Worm (Caenorhabditis elegans) whole organism, young adult: ENCODE data around the gene C06E2.5.

Experiments used
- B0019.2 ChIP-seq: fragments of 200-800 bp; sonication (Bioruptor generic); conservative IDR thresholded peaks from 2 replicates; pipeline ENCODE4 v1.3.6; 2022; ENCODE audit warnings: missing genetic modification reagents, missing genetic modification characterization, missing compliant biosample characterization
- B0261.1 ChIP-seq: sonication (generic microtip); optimal IDR thresholded peaks from 2 replicates; lab custom pipeline; 2016; ENCODE audit warnings: mild to moderate bottlenecking, missing genetic modification characterization, moderate library complexity, missing compliant biosample characterization
- B0336.3 ChIP-seq: fragments of 200-800 bp; sonication (Bioruptor generic); IDR thresholded peaks from 2 replicates; pipeline ENCODE4 v1.3.6; 2022; ENCODE audit warnings: missing genetic modification characterization, missing compliant biosample characterization
- D2030.7 ChIP-seq: fragments of 200-800 bp; sonication (Bioruptor generic); IDR thresholded peaks from 2 replicates; pipeline ENCODE4 v1.3.6; 2022; ENCODE audit warnings: missing genetic modification reagents, missing genetic modification characterization, missing compliant biosample characterization
- F23B12.7 ChIP-seq: sonication (generic microtip); optimal IDR thresholded peaks from 2 replicates; lab custom pipeline; 2017; ENCODE audit warnings: missing genetic modification characterization, mild to moderate bottlenecking, missing compliant biosample characterization, antibody characterized with exemption, moderate library complexity; ENCODE audit not compliant: insufficient read depth
- F39B2.1 ChIP-seq: fragments of 200-800 bp; sonication (Bioruptor generic); IDR thresholded peaks from 2 replicates; pipeline ENCODE4 v1.3.6; 2022; ENCODE audit warnings: missing genetic modification reagents, missing genetic modification characterization, missing compliant biosample characterization
- F49E8.2 ChIP-seq: sonication (generic microtip); optimal IDR thresholded peaks from 3 replicates; lab custom pipeline; 2017; ENCODE audit warnings: missing genetic modification characterization, mild to moderate bottlenecking, missing compliant biosample characterization, antibody characterized with exemption, moderate library complexity; ENCODE audit not compliant: insufficient read depth
- K11D2.4 ChIP-seq: fragments of 200-800 bp; sonication (Bioruptor generic); IDR thresholded peaks from 2 replicates; pipeline ENCODE4 v1.3.6; 2022; ENCODE audit warnings: missing genetic modification reagents, missing genetic modification characterization, missing compliant biosample characterization
- Y79H2A.3 ChIP-seq: fragments of 200-800 bp; sonication (Bioruptor generic); conservative IDR thresholded peaks from 2 replicates; pipeline ENCODE4 v1.3.6; 2022; ENCODE audit warnings: missing genetic modification reagents, missing genetic modification characterization, missing compliant biosample characterization
- ZK185.1 ChIP-seq: sonication (generic microtip); optimal IDR thresholded peaks from 2 replicates; lab custom pipeline; 2016; ENCODE audit warnings: mild to moderate bottlenecking, missing genetic modification characterization, missing compliant biosample characterization; ENCODE audit not compliant: poor library complexity, severe bottlenecking
- ama-1 ChIP-seq, 3 experiments: fragments of 150-350 bp in 1 of 3; sonication (generic microtip) in 2 of 3; optimal IDR thresholded peaks; 2 replicates each; lab custom pipeline; 2014 to 2018; ENCODE audit warnings: missing biosample characterization in 2 of 3, missing genetic modification characterization in 2 of 3, missing genetic modification reagents in 2 of 3
- atf-7 ChIP-seq: sonication (generic microtip); optimal IDR thresholded peaks from 2 replicates; lab custom pipeline; 2017; ENCODE audit warnings: mild to moderate bottlenecking, missing genetic modification characterization, missing compliant biosample characterization
- ceh-27 ChIP-seq: fragments of 200-800 bp; sonication (Bioruptor generic); optimal IDR thresholded peaks from 2 replicates; lab custom pipeline; 2018; ENCODE audit warnings: mild to moderate bottlenecking, missing genetic modification characterization, moderate library complexity, missing compliant biosample characterization
- die-1 ChIP-seq: sonication (generic microtip); optimal IDR thresholded peaks from 2 replicates; lab custom pipeline; 2016; ENCODE audit warnings: missing genotype, mild to moderate bottlenecking, missing genetic modification characterization, missing compliant biosample characterization
- dox-1 ChIP-seq: fragments of 200-800 bp; sonication (Bioruptor generic); IDR thresholded peaks from 2 replicates; pipeline ENCODE4 v1.3.6; 2022; ENCODE audit warnings: missing genetic modification reagents, missing genetic modification characterization, missing compliant biosample characterization
- egl-18 ChIP-seq: fragments of 200-800 bp; sonication (Bioruptor generic); IDR thresholded peaks from 2 replicates; pipeline ENCODE4 v1.3.6; 2022; ENCODE audit warnings: missing genetic modification reagents, missing genetic modification characterization, missing compliant biosample characterization
- ekl-4 ChIP-seq: fragments of 200-800 bp; sonication (Bioruptor generic); IDR thresholded peaks from 2 replicates; pipeline ENCODE4 v1.3.6; 2022; ENCODE audit warnings: missing genetic modification reagents, missing genetic modification characterization, missing compliant biosample characterization
- him-1 ChIP-seq: sonication (generic microtip); optimal IDR thresholded peaks from 2 replicates; lab custom pipeline; 2016; ENCODE audit warnings: missing genotype, missing genetic modification reagents, missing genetic modification characterization, missing compliant biosample characterization
- hmg-1.2 ChIP-seq: fragments of 200-800 bp; sonication (Bioruptor generic); IDR thresholded peaks from 2 replicates; pipeline ENCODE4 v1.3.6; 2022; ENCODE audit warnings: missing genetic modification reagents, missing genetic modification characterization, missing compliant biosample characterization
- hmg-20 ChIP-seq: fragments of 200-800 bp; sonication (Bioruptor generic); IDR thresholded peaks from 2 replicates; pipeline ENCODE4 v1.3.6; 2022; ENCODE audit warnings: missing genetic modification reagents, missing genetic modification characterization, missing compliant biosample characterization
- let-607 ChIP-seq, 2 experiments: fragments of 200-800 bp in 1 of 2; sonication (Bioruptor generic) in 1 of 2; sonication (generic microtip) in 1 of 2; optimal IDR thresholded peaks; 2 replicates each; lab custom pipeline; 2016 to 2018; ENCODE audit warnings: mild to moderate bottlenecking in 2 of 2, missing compliant biosample characterization in 2 of 2, missing genetic modification characterization in 2 of 2, moderate library complexity in 2 of 2, missing genotype in 1 of 2
- lin-26 ChIP-seq: fragments of 200-800 bp; sonication (Bioruptor generic); IDR thresholded peaks from 2 replicates; pipeline ENCODE4 v1.3.6; 2022; ENCODE audit warnings: missing genetic modification reagents, missing genetic modification characterization, missing compliant biosample characterization
- lin-40 ChIP-seq: sonication (generic microtip); optimal IDR thresholded peaks from 2 replicates; lab custom pipeline; 2016; ENCODE audit warnings: missing genetic modification characterization, mild to moderate bottlenecking, missing compliant biosample characterization, missing genotype, missing genetic modification reagents
- lir-1 ChIP-seq: fragments of 200-800 bp; sonication (Bioruptor generic); conservative IDR thresholded peaks from 2 replicates; pipeline ENCODE4 v1.3.6; 2022; ENCODE audit warnings: missing genetic modification reagents, missing genetic modification characterization, missing compliant biosample characterization
- madf-3 ChIP-seq: fragments of 200-800 bp; sonication (Bioruptor generic); IDR thresholded peaks from 2 replicates; pipeline ENCODE4 v1.3.6; 2022; ENCODE audit warnings: missing genetic modification reagents, missing genetic modification characterization, missing compliant biosample characterization
- mcd-1 ChIP-seq: fragments of 200-800 bp; sonication (Bioruptor generic); IDR thresholded peaks from 2 replicates; pipeline ENCODE4 v1.3.6; 2022; ENCODE audit warnings: missing genetic modification reagents, missing genetic modification characterization, missing compliant biosample characterization
- mxl-1 ChIP-seq: sonication (generic microtip); optimal IDR thresholded peaks from 2 replicates; lab custom pipeline; 2016; ENCODE audit warnings: missing genetic modification characterization, missing compliant biosample characterization
- nfyb-1 ChIP-seq: fragments of 200-800 bp; sonication (Bioruptor generic); IDR thresholded peaks from 2 replicates; pipeline ENCODE4 v1.3.6; 2022; ENCODE audit warnings: missing genetic modification reagents, missing genetic modification characterization, missing compliant biosample characterization
- nhr-80 ChIP-seq: sonication (generic microtip); optimal IDR thresholded peaks from 2 replicates; lab custom pipeline; 2016; ENCODE audit warnings: missing genetic modification characterization, missing compliant biosample characterization
- nhr-90 ChIP-seq: sonication (generic microtip); optimal IDR thresholded peaks from 2 replicates; lab custom pipeline; 2016; ENCODE audit warnings: missing genotype, mild to moderate bottlenecking, missing genetic modification characterization, missing compliant biosample characterization
- pbrm-1 ChIP-seq: fragments of 200-800 bp; sonication (Bioruptor generic); IDR thresholded peaks from 2 replicates; pipeline ENCODE4 v1.3.6; 2022; ENCODE audit warnings: missing genetic modification reagents, missing genetic modification characterization, missing compliant biosample characterization
- snpc-3.4 ChIP-seq: sonication (generic microtip); optimal IDR thresholded peaks from 2 replicates; lab custom pipeline; 2017; ENCODE audit warnings: missing genetic modification characterization, mild to moderate bottlenecking, missing compliant biosample characterization, antibody characterized with exemption, moderate library complexity, missing genotype, missing genetic modification reagents
- tbp1 ChIP-seq: fragments of 200-800 bp; sonication (Bioruptor generic); optimal IDR thresholded peaks from 2 replicates; lab custom pipeline; 2018; ENCODE audit warnings: mild to moderate bottlenecking, missing genetic modification characterization, missing compliant biosample characterization
- xnd-1 ChIP-seq: sonication (generic microtip); optimal IDR thresholded peaks from 2 replicates; lab custom pipeline; 2016; ENCODE audit warnings: missing genotype, missing genetic modification reagents, missing genetic modification characterization, missing compliant biosample characterization
- ztf-22 ChIP-seq: fragments of 200-800 bp; sonication (Bioruptor generic); optimal IDR thresholded peaks from 2 replicates; lab custom pipeline; 2018; ENCODE audit warnings: mild to moderate bottlenecking, missing genetic modification characterization, moderate library complexity, missing compliant biosample characterization
- ztf-25 ChIP-seq: fragments of 200-800 bp; sonication (Bioruptor generic); IDR thresholded peaks from 2 replicates; pipeline ENCODE4 v1.3.6; 2022; ENCODE audit warnings: missing genetic modification reagents, missing genetic modification characterization, missing compliant biosample characterization
- ztf-26 ChIP-seq: sonication (generic microtip); optimal IDR thresholded peaks from 2 replicates; lab custom pipeline; 2017; ENCODE audit warnings: missing genetic modification characterization, missing compliant biosample characterization
- ztf-28 ChIP-seq: fragments of 200-800 bp; sonication (Bioruptor generic); IDR thresholded peaks from 2 replicates; pipeline ENCODE4 v1.3.6; 2022; ENCODE audit warnings: missing genetic modification reagents, missing genetic modification characterization, missing compliant biosample characterization
- ztf-3 ChIP-seq: fragments of 200-800 bp; sonication (Bioruptor generic); optimal IDR thresholded peaks from 2 replicates; lab custom pipeline; 2018; ENCODE audit warnings: mild to moderate bottlenecking, missing genetic modification characterization, missing compliant biosample characterization

The C06E2.5 gene

ce11 chrX:8819815-8820415 is 37.8 kb downstream of the C06E2.5 start (continued):
- TF ChIP-seq lin-40 (tag; lab: Kevin White, UChicago) (peak; percentile 54), K11D2.4 (no peak), snpc-3.4 (tag; lab: Kevin White, UChicago) (peak; percentile 43), nfyb-1 (0 out of 2 replicates have a peak, but pooled peaks have one; percentile 43), ztf-3 (GFP tag; lab: Kevin White, UChicago) (no peak), ztf-28 (GFP tag; lab: Robert Waterston, UW) (no peak), D2030.7 (GFP tag; lab: Robert Waterston, UW) (0 out of 2 replicates have a peak, but pooled peaks have one; percentile 36), Y79H2A.3 (GFP tag; lab: Robert Waterston, UW) (no peak), F23B12.7 (peak; percentile 9), ceh-27 (GFP tag; lab: Kevin White, UChicago) (no peak), hmg-1.2 (GFP tag; lab: Robert Waterston, UW) (peak; percentile 56), him-1 (peak; percentile 24), ztf-25 (GFP tag; lab: Robert Waterston, UW) (no peak), pbrm-1 (GFP tag; lab: Robert Waterston, UW) (0 out of 2 replicates have a peak, but pooled peaks have one; percentile 52), mcd-1 (GFP tag; lab: Robert Waterston, UW) (no peak; the same call in 1 of the 2 replicates), tbp1 (GFP tag; lab: Kevin White, UChicago) (peak; percentile 87), ZK185.1 (tag; lab: Kevin White, UChicago) (peak; percentile 56), ztf-22 (GFP tag; lab: Kevin White, UChicago) (no peak), lir-1 (GFP tag; lab: Robert Waterston, UW) (no peak), madf-3 (GFP tag; lab: Robert Waterston, UW) (0 out of 2 replicates have a peak, but pooled peaks have one; percentile 26), F39B2.1 (GFP tag; lab: Robert Waterston, UW) (no peak), nhr-80 (peak; percentile 26), dox-1 (GFP tag; lab: Robert Waterston, UW) (no peak), let-607 (tag; optimal IDR thresholded peaks at IDR 0.05; lab: Kevin White, UChicago) (peak in 1 of 2 experiments; percentile 43), B0336.3 (GFP tag; lab: Robert Waterston, UW) (no peak), nhr-90 (tag; lab: Kevin White, UChicago) (peak; percentile 58), hmg-20 (peak; percentile 13; the same call in 1 of the 2 replicates), ztf-26 (tag; lab: Kevin White, UChicago) (peak; percentile 22), xnd-1 (tag; lab: Kevin White, UChicago) (no peak), egl-18 (GFP tag; lab: Robert Waterston, UW) (no peak), die-1 (tag; lab: Kevin White, UChicago) (peak; percentile 75), ama-1 (optimal IDR thresholded peaks at IDR 0.05; lab: Kevin White, UChicago) (no peak), ama-1 (GFP tag; optimal IDR thresholded peaks at IDR 0.05; lab: Kevin White, UChicago) (peak in 1 of 2 experiments; percentile 14), atf-7 (peak; percentile 19), F49E8.2 (tag; lab: Kevin White, UChicago) (no peak), lin-26 (GFP tag; lab: Robert Waterston, UW) (peak; percentile 89), ekl-4 (GFP tag; lab: Robert Waterston, UW) (no peak), B0261.1 (peak; percentile 75), mxl-1 (tag; lab: Kevin White, UChicago) (no peak), B0019.2 (GFP tag; lab: Robert Waterston, UW) (no peak)
